Fruit fly (Drosophila melanogaster) whole organism, prepupa: Measurements from ENCODE around the gene Ace.

Experiments used
- CG10631 ChIP-seq: fragments of 200-800 bp; sonication (Bioruptor generic); optimal IDR thresholded peaks from 2 replicates; lab custom pipeline; 2016; ENCODE audit warnings: missing biosample characterization, missing genetic modification characterization
- CG10669 ChIP-seq: fragments of 200-800 bp; sonication (Bioruptor generic); optimal IDR thresholded peaks from 3 replicates; lab custom pipeline; 2018; ENCODE audit warnings: missing biosample characterization, mild to moderate bottlenecking, missing genetic modification characterization, moderate library complexity
- CG11294 ChIP-seq: fragments of 200-800 bp; sonication (Bioruptor generic); IDR thresholded peaks from 2 replicates; pipeline ENCODE4 v1.3.6; 2022; ENCODE audit warnings: missing biosample characterization, missing genetic modification characterization
- CG15336 ChIP-seq: fragments of 200-800 bp; sonication (Bioruptor generic); IDR thresholded peaks from 2 replicates; pipeline ENCODE4 v1.3.6; 2022; ENCODE audit warnings: missing biosample characterization, missing genetic modification characterization
- CG1621 ChIP-seq: fragments of 200-800 bp; sonication (Bioruptor generic); optimal IDR thresholded peaks from 3 replicates; lab custom pipeline; 2018; ENCODE audit warnings: missing biosample characterization, mild to moderate bottlenecking, missing genetic modification characterization
- CG16779 ChIP-seq: fragments of 200-800 bp; sonication (Bioruptor generic); optimal IDR thresholded peaks from 3 replicates; lab custom pipeline; 2017; ENCODE audit warnings: missing biosample characterization, mild to moderate bottlenecking, missing genetic modification characterization
- CG31627 ChIP-seq: fragments of 200-800 bp; sonication (Bioruptor generic); optimal IDR thresholded peaks from 3 replicates; lab custom pipeline; 2016; ENCODE audit warnings: missing biosample characterization, missing genetic modification characterization
- CG32006 ChIP-seq: fragments of 200-800 bp; sonication (Bioruptor generic); optimal IDR thresholded peaks from 3 replicates; lab custom pipeline; 2017; ENCODE audit warnings: missing biosample characterization, mild to moderate bottlenecking, missing genetic modification characterization
- CG34406 ChIP-seq: fragments of 200-800 bp; sonication (Bioruptor generic); optimal IDR thresholded peaks from 3 replicates; lab custom pipeline; 2016; ENCODE audit warnings: missing biosample characterization, missing genetic modification characterization
- CG3919 ChIP-seq: fragments of 200-800 bp; sonication (Bioruptor generic); optimal IDR thresholded peaks from 3 replicates; lab custom pipeline; 2016; ENCODE audit warnings: missing biosample characterization, missing genetic modification characterization
- CG4318 ChIP-seq: fragments of 200-800 bp; sonication (Bioruptor generic); optimal IDR thresholded peaks from 3 replicates; lab custom pipeline; 2017; ENCODE audit warnings: missing biosample characterization, mild to moderate bottlenecking, missing genetic modification characterization
- CG6276 ChIP-seq: fragments of 200-800 bp; sonication (Bioruptor generic); optimal IDR thresholded peaks from 2 replicates; lab custom pipeline; 2017; ENCODE audit warnings: missing biosample characterization, mild to moderate bottlenecking, missing genetic modification characterization
- CG6808 ChIP-seq: fragments of 200-800 bp; sonication (Bioruptor generic); optimal IDR thresholded peaks from 3 replicates; lab custom pipeline; 2017; ENCODE audit warnings: missing biosample characterization, missing genetic modification characterization, mild to moderate bottlenecking, moderate library complexity, missing genetic modification reagents
- CG6854 ChIP-seq: fragments of 200-800 bp; sonication (Bioruptor generic); optimal IDR thresholded peaks from 2 replicates; lab custom pipeline; 2017; ENCODE audit warnings: missing biosample characterization, mild to moderate bottlenecking, missing genetic modification characterization
- CG8119 ChIP-seq: fragments of 200-800 bp; sonication (Bioruptor generic); IDR thresholded peaks from 3 replicates; pipeline ENCODE4 v1.3.6; 2022; ENCODE audit warnings: missing biosample characterization, missing genetic modification characterization
- CG9139 ChIP-seq: fragments of 200-800 bp; sonication (Bioruptor generic); optimal IDR thresholded peaks from 3 replicates; lab custom pipeline; 2017; ENCODE audit warnings: missing biosample characterization, mild to moderate bottlenecking, missing genetic modification characterization
- Eip75B ChIP-seq: fragments of 200-800 bp; sonication (Bioruptor generic); optimal IDR thresholded peaks from 3 replicates; lab custom pipeline; 2016; ENCODE audit warnings: missing biosample characterization, missing genetic modification characterization
- Eip78C ChIP-seq: fragments of 200-800 bp; sonication (Bioruptor generic); peaks from one replicate; lab custom pipeline; 2016; ENCODE audit warnings: missing biosample characterization, missing genetic modification characterization
- Eip93F ChIP-seq: fragments of 200-800 bp; sonication (Bioruptor generic); optimal IDR thresholded peaks from 2 replicates; lab custom pipeline; 2016; ENCODE audit warnings: missing biosample characterization, mild to moderate bottlenecking, missing genetic modification characterization
- Ets96B ChIP-seq: fragments of 200-800 bp; optimal IDR thresholded peaks from 2 replicates; lab custom pipeline; 2019; ENCODE audit warnings: missing biosample characterization, mild to moderate bottlenecking, missing genetic modification characterization, moderate library complexity
- Gug ChIP-seq: fragments of 200-800 bp; sonication (Bioruptor generic); IDR thresholded peaks from 2 replicates; pipeline ENCODE4 v1.3.6; 2022; ENCODE audit warnings: missing biosample characterization, missing genetic modification characterization
- Hr39 ChIP-seq: fragments of 200-800 bp; sonication (Bioruptor generic); optimal IDR thresholded peaks from 2 replicates; lab custom pipeline; 2016; ENCODE audit warnings: missing biosample characterization, missing genetic modification characterization
- Hr4 ChIP-seq: fragments of 200-800 bp; sonication (Bioruptor generic); optimal IDR thresholded peaks from 3 replicates; lab custom pipeline; 2016; ENCODE audit warnings: missing biosample characterization, missing genetic modification characterization
- Lpt ChIP-seq: fragments of 200-800 bp; sonication (Bioruptor generic); optimal IDR thresholded peaks from 3 replicates; lab custom pipeline; 2016; ENCODE audit warnings: missing biosample characterization, missing genetic modification characterization
- Met ChIP-seq: fragments of 200-800 bp; sonication (Bioruptor generic); optimal IDR thresholded peaks from 3 replicates; lab custom pipeline; 2016; ENCODE audit warnings: missing biosample characterization, missing genetic modification characterization
- OdsH ChIP-seq: fragments of 200-800 bp; sonication (Bioruptor generic); optimal IDR thresholded peaks from 3 replicates; lab custom pipeline; 2016; ENCODE audit warnings: missing biosample characterization, missing genetic modification characterization
- Sox102F ChIP-seq: fragments of 200-800 bp; sonication (Bioruptor generic); optimal IDR thresholded peaks from 2 replicates; lab custom pipeline; 2016; ENCODE audit warnings: missing biosample characterization, mild to moderate bottlenecking, missing genetic modification characterization
- Sox14 ChIP-seq: fragments of 200-800 bp; sonication (Bioruptor generic); optimal IDR thresholded peaks from 3 replicates; lab custom pipeline; 2016; ENCODE audit warnings: missing biosample characterization, missing genetic modification characterization
- Sox15 ChIP-seq: fragments of 200-800 bp; sonication (Bioruptor generic); optimal IDR thresholded peaks from 3 replicates; lab custom pipeline; 2016; ENCODE audit warnings: missing biosample characterization, missing genetic modification characterization
- acj6 ChIP-seq: fragments of 200-800 bp; sonication (Bioruptor generic); optimal IDR thresholded peaks from 3 replicates; lab custom pipeline; 2016; ENCODE audit warnings: missing biosample characterization, missing genetic modification characterization
- cyc ChIP-seq: fragments of 200-800 bp; sonication (Bioruptor generic); optimal IDR thresholded peaks from 3 replicates; lab custom pipeline; 2016; ENCODE audit warnings: missing biosample characterization, missing genetic modification characterization
- eg ChIP-seq: fragments of 200-800 bp; sonication (Bioruptor generic); IDR thresholded peaks from 3 replicates; pipeline ENCODE4 v1.3.6; 2022; ENCODE audit warnings: missing biosample characterization, missing genetic modification characterization
- esn ChIP-seq: fragments of 200-800 bp; sonication (Bioruptor generic); optimal IDR thresholded peaks from 2 replicates; lab custom pipeline; 2016; ENCODE audit warnings: missing biosample characterization, mild to moderate bottlenecking, missing genetic modification characterization, moderate library complexity
- fd59A ChIP-seq: fragments of 200-800 bp; sonication (Bioruptor generic); optimal IDR thresholded peaks from 2 replicates; lab custom pipeline; 2017; ENCODE audit warnings: missing biosample characterization, mild to moderate bottlenecking, missing genetic modification characterization, missing genetic modification reagents
- fkh ChIP-seq: fragments of 200-800 bp; sonication (Bioruptor generic); optimal IDR thresholded peaks from 3 replicates; lab custom pipeline; 2017; ENCODE audit warnings: missing biosample characterization, mild to moderate bottlenecking, missing genetic modification characterization, moderate library complexity
- lz ChIP-seq: fragments of 200-800 bp; sonication (Bioruptor generic); optimal IDR thresholded peaks from 3 replicates; lab custom pipeline; 2016; ENCODE audit warnings: missing biosample characterization, missing genetic modification characterization
- net ChIP-seq: fragments of 200-800 bp; sonication (Bioruptor generic); optimal IDR thresholded peaks from 3 replicates; lab custom pipeline; 2016; ENCODE audit warnings: missing biosample characterization, missing genetic modification characterization
- pdm3 ChIP-seq: fragments of 200-800 bp; sonication (Bioruptor generic); optimal IDR thresholded peaks from 3 replicates; lab custom pipeline; 2016; ENCODE audit warnings: missing biosample characterization, missing genetic modification characterization
- salr ChIP-seq, 2 experiments: fragments of 200-800 bp; sonication (Bioruptor generic); optimal IDR thresholded peaks; 3 replicates each; lab custom pipeline; 2016 to 2018; ENCODE audit warnings: missing biosample characterization in 2 of 2, missing genetic modification characterization in 2 of 2, mild to moderate bottlenecking in 1 of 2
- spab ChIP-seq: fragments of 200-800 bp; sonication (Bioruptor generic); optimal IDR thresholded peaks from 2 replicates; lab custom pipeline; 2017; ENCODE audit warnings: missing biosample characterization, mild to moderate bottlenecking, missing genetic modification characterization, missing genetic modification reagents
- ss ChIP-seq, 2 experiments: fragments of 200-800 bp; sonication (Bioruptor generic); optimal IDR thresholded peaks; 2 replicates in 1 of 2; 3 replicates in 1 of 2; lab custom pipeline; 2017 to 2018; ENCODE audit warnings: mild to moderate bottlenecking in 2 of 2, missing biosample characterization in 2 of 2, missing genetic modification characterization in 2 of 2, moderate library complexity in 1 of 2
- svp ChIP-seq: fragments of 200-800 bp; sonication (Bioruptor generic); peaks from one replicate; lab custom pipeline; 2016; ENCODE audit warnings: missing biosample characterization, missing genetic modification characterization
- topi ChIP-seq: fragments of 200-800 bp; sonication (Bioruptor generic); optimal IDR thresholded peaks from 3 replicates; lab custom pipeline; 2016; ENCODE audit warnings: missing biosample characterization, missing genetic modification characterization
- vri ChIP-seq: fragments of 200-800 bp; sonication (Bioruptor generic); optimal IDR thresholded peaks from 3 replicates; lab custom pipeline; 2016; ENCODE audit warnings: missing biosample characterization, mild to moderate bottlenecking, missing genetic modification characterization

Gene Ace

DNA sequence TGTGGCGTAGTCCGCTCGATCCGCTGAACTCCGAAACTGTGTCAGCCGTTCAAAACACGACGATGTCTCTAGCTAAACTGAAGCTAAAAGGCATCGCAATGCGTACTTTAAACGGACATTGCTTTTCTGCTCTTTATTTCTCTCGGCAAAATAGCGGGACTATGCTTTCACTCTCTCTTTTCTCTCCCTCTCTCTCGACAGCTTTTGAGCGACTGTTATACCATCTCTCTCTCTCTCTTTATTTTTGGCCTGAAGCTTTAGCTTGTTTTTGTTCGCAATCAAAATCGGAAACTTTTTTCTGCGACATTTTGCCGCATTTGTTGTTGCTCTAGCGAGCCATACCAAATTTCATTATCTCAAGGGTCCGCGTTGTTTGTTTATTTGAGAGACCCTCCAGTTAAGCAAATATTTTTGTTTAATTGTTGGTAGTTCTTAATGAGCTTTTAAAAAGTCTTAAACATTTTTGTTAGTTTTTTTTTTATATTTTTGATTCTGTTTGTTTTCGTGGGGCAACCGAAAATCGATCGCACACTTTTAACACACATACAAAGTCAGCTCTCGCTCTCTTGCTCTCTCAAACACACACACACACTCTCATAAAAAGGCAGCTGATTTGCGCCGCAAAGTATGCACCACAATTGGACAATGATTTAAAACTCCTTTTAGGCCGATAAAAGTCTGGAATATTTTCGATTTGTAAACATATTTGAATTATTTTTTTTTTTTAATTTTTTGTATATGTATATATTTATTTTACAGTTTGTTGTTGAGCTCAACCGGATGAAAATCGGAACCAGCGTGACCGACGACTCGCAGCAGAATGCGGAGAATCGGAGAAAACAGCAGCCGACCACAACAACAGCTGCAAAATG is at the start of gene Ace:
TSS of gene Ace (minus strand) at position 822 of the 872 bp plus-strand sequence.
- TF ChIP-seq fkh (peak; percentile 55), CG6808 (GFP tag; lab: Kevin White, UChicago) (no peak), Eip78C (GFP tag; lab: Kevin White, UChicago) (peak; percentile 72)

DNA sequence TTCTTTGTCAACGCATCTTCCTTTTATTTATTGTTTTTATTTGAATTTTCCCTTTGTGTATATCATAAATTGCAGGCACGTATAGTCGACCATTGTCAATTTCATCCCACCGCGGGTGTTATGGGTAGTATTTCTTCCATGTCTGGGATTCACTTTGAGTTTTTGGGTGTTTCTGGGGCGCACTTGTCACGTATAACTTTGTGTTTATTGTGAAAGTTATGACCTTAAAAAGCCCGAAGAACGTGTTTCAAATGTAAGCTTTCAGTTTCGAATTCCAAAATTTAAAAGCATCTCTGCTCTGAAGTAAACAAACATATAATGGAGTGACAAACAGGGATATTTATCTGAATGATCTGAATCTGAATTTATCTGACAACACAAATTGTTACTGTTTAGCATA is 47.3 kb upstream of the Ace start:
- peak; percentile 27 for TF ChIP-seq Eip78C (GFP tag; lab: Kevin White, UChicago)
- no peak for TF ChIP-seq Sox14 (GFP tag; lab: Kevin White, UChicago)
- TF ChIP-seq, all 60 proteins: peak for 1

DNA sequence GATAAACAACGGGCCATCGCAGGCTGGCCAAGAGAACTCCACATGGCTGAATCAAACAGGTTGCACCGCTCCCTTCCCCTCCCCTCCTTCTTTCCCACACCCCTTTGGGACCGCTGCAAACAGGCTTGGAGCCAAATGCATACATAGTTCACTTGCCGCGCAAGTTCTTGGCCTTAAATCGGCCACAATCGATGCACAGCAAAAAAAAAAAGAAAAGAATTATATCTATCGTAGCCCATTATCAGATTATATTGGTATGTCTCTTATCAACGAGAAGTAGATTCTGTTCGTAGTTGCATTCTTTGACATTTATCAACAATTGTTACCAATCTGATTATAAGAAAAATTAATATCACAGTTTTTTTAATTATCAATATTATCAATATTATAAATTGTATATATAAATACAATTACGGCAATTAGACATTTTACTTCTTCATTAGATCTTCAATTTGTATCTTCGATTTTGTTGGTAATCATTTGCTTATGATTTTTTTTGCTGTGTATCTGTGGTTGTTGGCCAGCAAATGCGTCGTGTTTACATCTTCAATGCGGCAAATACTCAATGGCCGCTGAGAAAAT is 46.1 kb upstream of the Ace start:
- TF ChIP-seq topi (peak; percentile 75), OdsH (GFP tag; lab: Kevin White, UChicago) (peak; percentile 87), spab (GFP tag; lab: Kevin White, UChicago) (peak; percentile 86), cyc (GFP tag; lab: Kevin White, UChicago) (peak; percentile 61), Sox15 (GFP tag; lab: Kevin White, UChicago) (peak; percentile 61), svp (peak; percentile 88), Eip93F (GFP tag; lab: Kevin White, UChicago) (no peak), Lpt (GFP tag; lab: Kevin White, UChicago) (peak; percentile 79), Sox14 (GFP tag; lab: Kevin White, UChicago) (peak; percentile 68), Gug (GFP tag; lab: Robert Waterston, UW) (peak; percentile 40), CG4318 (peak; percentile 87), Eip78C (GFP tag; lab: Kevin White, UChicago) (peak; percentile 93), fkh (no peak), CG3919 (GFP tag; lab: Kevin White, UChicago) (peak; percentile 82), fd59A (peak; percentile 67), Eip75B (GFP tag; lab: Kevin White, UChicago) (peak; percentile 51), CG9139 (GFP tag; lab: Kevin White, UChicago) (peak; percentile 77), CG6276 (GFP tag; lab: Kevin White, UChicago) (peak; percentile 87), acj6 (GFP tag; lab: Kevin White, UChicago) (peak; percentile 85), Hr4 (peak; percentile 45), CG32006 (peak; percentile 94), pdm3 (GFP tag; lab: Kevin White, UChicago) (peak; percentile 58), Hr39 (GFP tag; lab: Kevin White, UChicago) (peak; percentile 54), CG10669 (peak; percentile 68), CG34406 (GFP tag; lab: Kevin White, UChicago) (peak; percentile 91), CG11294 (GFP tag; lab: Robert Waterston, UW) (peak; percentile 26; the same call in 1 of the 2 replicates), CG6854 (GFP tag; lab: Kevin White, UChicago) (peak; percentile 79), esn (GFP tag; lab: Kevin White, UChicago) (peak; percentile 88), Sox102F (GFP tag; lab: Kevin White, UChicago) (peak; percentile 63), CG1621 (tag; lab: Kevin White, UChicago) (peak; percentile 40), net (GFP tag; lab: Kevin White, UChicago) (peak; percentile 76), Met (GFP tag; lab: Kevin White, UChicago) (peak; percentile 79), salr (GFP tag; optimal IDR thresholded peaks at IDR 0.05; lab: Kevin White, UChicago) (peak; percentile 31 to 94), CG31627 (GFP tag; lab: Kevin White, UChicago) (peak; percentile 62), lz (GFP tag; lab: Kevin White, UChicago) (peak; percentile 62), CG16779 (tag; lab: Kevin White, UChicago) (peak; percentile 79), eg (GFP tag; lab: Robert Waterston, UW) (peak; percentile 62), ss (GFP tag; optimal IDR thresholded peaks at IDR 0.05; lab: Kevin White, UChicago) (peak; percentile 74 to 78), CG8119 (GFP tag; lab: Robert Waterston, UW) (peak; percentile 84), Ets96B (tag; lab: Kevin White, UChicago) (peak; percentile 87), CG10631 (GFP tag; lab: Kevin White, UChicago) (peak; percentile 90), vri (peak; percentile 25), CG15336 (GFP tag; lab: Robert Waterston, UW) (peak; percentile 79)
